Worm (Caenorhabditis elegans) whole organism, late embryonic: Measurements from ENCODE around the gene hpo-36.

Experiments used
- C08G9.2 ChIP-seq: sonication (generic microtip); optimal IDR thresholded peaks from 2 replicates; lab custom pipeline; 2016; ENCODE audit warnings: mild to moderate bottlenecking, missing genetic modification characterization, moderate library complexity, missing compliant biosample characterization
- F13H6.1 ChIP-seq: sonication (generic microtip); optimal IDR thresholded peaks from 2 replicates; lab custom pipeline; 2016; ENCODE audit warnings: missing genetic modification characterization, missing compliant biosample characterization
- K09A11.1 ChIP-seq: sonication (generic microtip); optimal IDR thresholded peaks from 2 replicates; lab custom pipeline; 2017; ENCODE audit warnings: antibody characterized with exemption, mild to moderate bottlenecking, missing genetic modification characterization, missing compliant biosample characterization; ENCODE audit not compliant: insufficient read depth
- T23F11.4 ChIP-seq: fragments of 200-800 bp; sonication (Bioruptor generic); optimal IDR thresholded peaks from 2 replicates; lab custom pipeline; 2018; ENCODE audit warnings: mild to moderate bottlenecking, missing genetic modification characterization, missing compliant biosample characterization
- ahr-1 ChIP-seq: sonication (generic microtip); optimal IDR thresholded peaks from 2 replicates; lab custom pipeline; 2016; ENCODE audit warnings: missing genetic modification characterization, missing compliant biosample characterization
- ama-1 ChIP-seq: fragments of 150-350 bp; optimal IDR thresholded peaks from 2 replicates; lab custom pipeline; 2014
- ceh-14 ChIP-seq: sonication (generic microtip); optimal IDR thresholded peaks from 2 replicates; lab custom pipeline; 2016; ENCODE audit warnings: missing genotype, missing genetic modification characterization, missing compliant biosample characterization
- ceh-18 ChIP-seq: sonication (generic microtip); optimal IDR thresholded peaks from 2 replicates; lab custom pipeline; 2016; ENCODE audit warnings: missing genetic modification characterization, missing compliant biosample characterization
- ceh-22 ChIP-seq: sonication (generic microtip); optimal IDR thresholded peaks from 2 replicates; lab custom pipeline; 2017; ENCODE audit warnings: missing biosample characterization, missing genetic modification characterization
- ceh-31 ChIP-seq: sonication (generic microtip); optimal IDR thresholded peaks from 2 replicates; lab custom pipeline; 2016; ENCODE audit warnings: missing genetic modification characterization, missing compliant biosample characterization
- ceh-34 ChIP-seq: sonication (generic microtip); optimal IDR thresholded peaks from 2 replicates; lab custom pipeline; 2016; ENCODE audit warnings: mild to moderate bottlenecking, missing genetic modification characterization, missing compliant biosample characterization
- ceh-45 ChIP-seq: fragments of 200-800 bp; sonication (Bioruptor generic); IDR thresholded peaks from 2 replicates; pipeline ENCODE4 v1.3.6; 2022; ENCODE audit warnings: missing genetic modification reagents, missing genetic modification characterization, missing compliant biosample characterization
- ceh-48 ChIP-seq: sonication (generic microtip); optimal IDR thresholded peaks from 2 replicates; lab custom pipeline; 2016; ENCODE audit warnings: missing genetic modification characterization, inconsistent platforms, missing compliant biosample characterization
- ceh-9 ChIP-seq: sonication (generic microtip); optimal IDR thresholded peaks from 2 replicates; lab custom pipeline; 2016; ENCODE audit warnings: mild to moderate bottlenecking, missing genetic modification characterization, inconsistent platforms, missing compliant biosample characterization
- che-1 ChIP-seq: sonication (generic microtip); optimal IDR thresholded peaks from 2 replicates; lab custom pipeline; 2016; ENCODE audit warnings: mild to moderate bottlenecking, missing genetic modification characterization, missing compliant biosample characterization
- elt-2 ChIP-seq: sonication (generic microtip); optimal IDR thresholded peaks from 2 replicates; lab custom pipeline; 2016; ENCODE audit warnings: missing genetic modification reagents, missing genetic modification characterization, missing compliant biosample characterization
- elt-4 ChIP-seq: sonication (generic microtip); optimal IDR thresholded peaks from 2 replicates; lab custom pipeline; 2016; ENCODE audit warnings: missing genetic modification characterization, missing compliant biosample characterization
- ets-4 ChIP-seq: sonication (generic microtip); optimal IDR thresholded peaks from 2 replicates; lab custom pipeline; 2016; ENCODE audit warnings: missing genetic modification characterization, missing compliant biosample characterization
- fkh-10 ChIP-seq: fragments of 150-350 bp; optimal IDR thresholded peaks from 2 replicates; lab custom pipeline; 2014; ENCODE audit warnings: missing biosample characterization, missing genetic modification reagents, missing genetic modification characterization
- gmeb-2 ChIP-seq: sonication (generic microtip); optimal IDR thresholded peaks from 2 replicates; lab custom pipeline; 2016; ENCODE audit warnings: missing genetic modification characterization, inconsistent platforms, missing compliant biosample characterization
- hlh-13 ChIP-seq: fragments of 200-800 bp; sonication (Bioruptor generic); optimal IDR thresholded peaks from 2 replicates; lab custom pipeline; 2018; ENCODE audit warnings: mild to moderate bottlenecking, missing genetic modification characterization, missing compliant biosample characterization
- hlh-30 ChIP-seq: sonication (generic microtip); optimal IDR thresholded peaks from 2 replicates; lab custom pipeline; 2017; ENCODE audit warnings: antibody characterized with exemption, missing genetic modification characterization, missing compliant biosample characterization; ENCODE audit not compliant: insufficient read depth
- lim-6 ChIP-seq: sonication (generic microtip); optimal IDR thresholded peaks from 2 replicates; lab custom pipeline; 2016; ENCODE audit warnings: missing genetic modification characterization, missing compliant biosample characterization
- lin-11 ChIP-seq: fragments of 200-800 bp; sonication (Bioruptor generic); optimal IDR thresholded peaks from 2 replicates; lab custom pipeline; 2018; ENCODE audit warnings: mild to moderate bottlenecking, missing genetic modification characterization, missing compliant biosample characterization
- nfya-1 ChIP-seq: sonication (generic microtip); optimal IDR thresholded peaks from 2 replicates; lab custom pipeline; 2017; ENCODE audit warnings: missing genetic modification characterization, mild to moderate bottlenecking, missing compliant biosample characterization, antibody characterized with exemption, moderate library complexity
- nhr-11 ChIP-seq: fragments of 150-350 bp; optimal IDR thresholded peaks from 2 replicates; lab custom pipeline; 2014; ENCODE audit warnings: missing biosample characterization, missing genetic modification characterization
- npax-4 ChIP-seq: sonication (generic microtip); optimal IDR thresholded peaks from 2 replicates; lab custom pipeline; 2016; ENCODE audit warnings: missing genetic modification characterization, missing compliant biosample characterization
- pag-3 ChIP-seq: sonication (generic microtip); optimal IDR thresholded peaks from 2 replicates; lab custom pipeline; 2016; ENCODE audit warnings: missing compliant biosample characterization, missing genetic modification characterization, borderline replicate concordance
- pat-9 ChIP-seq: fragments of 200-800 bp; sonication (Bioruptor generic); optimal IDR thresholded peaks from 2 replicates; lab custom pipeline; 2018; ENCODE audit warnings: mild to moderate bottlenecking, missing genetic modification characterization, moderate library complexity, missing compliant biosample characterization
- pax-1 ChIP-seq: fragments of 150-350 bp; optimal IDR thresholded peaks from 2 replicates; lab custom pipeline; 2014; ENCODE audit warnings: missing biosample characterization, missing genetic modification characterization
- pros-1 ChIP-seq: fragments of 150-350 bp; optimal IDR thresholded peaks from 2 replicates; lab custom pipeline; 2014; ENCODE audit warnings: missing biosample characterization, missing genetic modification reagents, missing genetic modification characterization
- ref-2 ChIP-seq: sonication (generic microtip); optimal IDR thresholded peaks from 2 replicates; lab custom pipeline; 2016; ENCODE audit warnings: missing genetic modification characterization, missing compliant biosample characterization
- tbx-2 ChIP-seq: sonication (generic microtip); optimal IDR thresholded peaks from 2 replicates; lab custom pipeline; 2016; ENCODE audit warnings: missing genetic modification characterization, missing compliant biosample characterization
- ttx-3 ChIP-seq: sonication (generic microtip); optimal IDR thresholded peaks from 2 replicates; lab custom pipeline; 2016; ENCODE audit warnings: missing genetic modification reagents, missing genetic modification characterization, missing compliant biosample characterization
- unc-42 ChIP-seq: sonication (generic microtip); optimal IDR thresholded peaks from 2 replicates; lab custom pipeline; 2016; ENCODE audit warnings: missing genotype, missing genetic modification characterization, missing compliant biosample characterization
- unc-55 ChIP-seq: sonication (generic microtip); optimal IDR thresholded peaks from 2 replicates; lab custom pipeline; 2017; ENCODE audit warnings: missing biosample characterization, missing genetic modification reagents, missing genetic modification characterization
- unc-86 ChIP-seq: sonication (generic microtip); optimal IDR thresholded peaks from 2 replicates; lab custom pipeline; 2016; ENCODE audit warnings: missing genetic modification characterization, missing compliant biosample characterization

hpo-36 gene

ce11 chrV:3704688-3705087, 34.5 kb downstream of the hpo-36 start, which contains the start of gene lin-40:
lin-40 (plus strand) TSS chrV:3704988.
- TF ChIP-seq nfya-1 (tag; lab: Kevin White, UChicago) = no peak
- TF ChIP-seq ahr-1 (tag; lab: Kevin White, UChicago) = no peak
- no peak for TF ChIP-seq ceh-14 (tag; lab: Kevin White, UChicago)
- TF ChIP-seq ceh-45 = no peak
- no peak for TF ChIP-seq che-1 (tag; lab: Kevin White, UChicago)
- TF ChIP-seq K09A11.1 = no peak
- no peak for TF ChIP-seq lin-11 (tag; lab: Kevin White, UChicago)
- TF ChIP-seq elt-4 (tag; lab: Kevin White, UChicago) = no peak
- no peak for TF ChIP-seq pat-9
- TF ChIP-seq tbx-2 (tag; lab: Kevin White, UChicago) = no peak
- TF ChIP-seq nhr-11 (tag; lab: Kevin White, UChicago) = no peak
- TF ChIP-seq ref-2 (tag; lab: Kevin White, UChicago) = no peak

- no peak for TF ChIP-seq K09A11.1
- TF ChIP-seq lim-6 (tag; lab: Kevin White, UChicago) = no peak
- TF ChIP-seq unc-86 (tag; lab: Kevin White, UChicago) = no peak
- peak; percentile 74 for TF ChIP-seq unc-55 (GFP tag; lab: Kevin White, UChicago)
- peak; percentile 30 for TF ChIP-seq pros-1 (tag; lab: Kevin White, UChicago)
- peak; percentile 30 for TF ChIP-seq ceh-14 (tag; lab: Kevin White, UChicago)
- peak; percentile 19 for TF ChIP-seq C08G9.2 (tag; lab: Kevin White, UChicago)
- no peak for TF ChIP-seq tbx-2 (tag; lab: Kevin White, UChicago)
- TF ChIP-seq nfya-1 (tag; lab: Kevin White, UChicago) = peak; percentile 83
- no peak for TF ChIP-seq ceh-22 (tag; lab: Kevin White, UChicago)
- peak; percentile 82 for TF ChIP-seq F13H6.1 (tag; lab: Kevin White, UChicago)
- TF ChIP-seq ceh-34 (tag; lab: Kevin White, UChicago) = peak; percentile 49
- TF ChIP-seq ref-2 (tag; lab: Kevin White, UChicago) = peak; percentile 68
- TF ChIP-seq hlh-30 (tag; lab: Kevin White, UChicago) = peak; percentile 53
- TF ChIP-seq unc-42 (tag; lab: Kevin White, UChicago) = peak; percentile 36
- no peak for TF ChIP-seq pax-1
- TF ChIP-seq ceh-31 (tag; lab: Kevin White, UChicago) = peak; percentile 81
- peak; percentile 24 for TF ChIP-seq ceh-18 (tag; lab: Kevin White, UChicago)
These were observed 35.3 kb downstream of the hpo-36 start for ce11 chrV:3703888-3704287.

DNA sequence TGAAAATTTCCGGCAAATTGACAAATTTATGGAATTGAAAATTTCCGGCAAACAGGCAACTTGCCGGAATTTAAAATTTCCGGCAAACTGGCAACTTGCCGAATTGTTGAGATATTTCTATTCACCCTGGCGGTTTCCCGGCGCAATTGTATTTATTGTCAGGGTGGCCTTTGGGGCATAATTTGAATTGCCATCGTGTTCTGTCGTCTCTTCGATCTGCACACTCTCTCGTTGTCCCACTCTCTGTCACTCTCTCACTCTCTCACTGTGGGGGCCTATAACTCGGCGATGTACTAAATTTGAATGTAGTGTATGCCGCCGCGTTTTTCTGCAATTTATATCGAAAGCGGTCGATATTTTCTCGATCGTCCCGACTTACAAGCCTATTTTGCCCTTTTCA, 36.2 kb downstream of the hpo-36 start:
- TF ChIP-seq pag-3 (tag; lab: Kevin White, UChicago) (no peak), ets-4 (tag; lab: Kevin White, UChicago) (no peak), T23F11.4 (no peak), npax-4 (tag; lab: Kevin White, UChicago) (no peak), ttx-3 (tag; lab: Kevin White, UChicago) (no peak), gmeb-2 (tag; lab: Kevin White, UChicago) (no peak), ceh-48 (tag; lab: Kevin White, UChicago) (no peak), hlh-13 (GFP tag; lab: Kevin White, UChicago) (no peak)
- TF ChIP-seq, all 69 proteins: peak for 0

DNA sequence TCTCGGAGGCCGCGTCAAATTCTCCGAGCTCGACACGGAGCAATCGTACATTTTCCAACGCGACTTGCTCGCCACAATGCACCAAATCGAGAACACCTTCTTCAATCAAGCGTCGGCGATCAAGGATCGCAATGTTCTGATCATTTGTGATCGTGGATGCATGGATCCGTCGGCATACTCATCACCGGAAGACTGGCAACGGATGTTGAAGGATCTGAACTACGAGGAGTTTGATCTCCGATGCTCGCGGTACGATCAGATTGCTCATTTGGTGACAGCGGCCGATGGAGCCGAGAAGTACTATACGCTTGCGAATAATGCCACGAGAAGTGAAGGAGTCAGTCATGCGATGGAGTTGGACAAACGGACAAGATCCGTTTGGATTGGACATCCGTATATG, 40.7 kb downstream of the hpo-36 start:
- no peak for TF ChIP-seq ceh-9
- no peak for TF ChIP-seq fkh-10 (GFP tag; lab: Kevin White, UChicago)

DNA sequence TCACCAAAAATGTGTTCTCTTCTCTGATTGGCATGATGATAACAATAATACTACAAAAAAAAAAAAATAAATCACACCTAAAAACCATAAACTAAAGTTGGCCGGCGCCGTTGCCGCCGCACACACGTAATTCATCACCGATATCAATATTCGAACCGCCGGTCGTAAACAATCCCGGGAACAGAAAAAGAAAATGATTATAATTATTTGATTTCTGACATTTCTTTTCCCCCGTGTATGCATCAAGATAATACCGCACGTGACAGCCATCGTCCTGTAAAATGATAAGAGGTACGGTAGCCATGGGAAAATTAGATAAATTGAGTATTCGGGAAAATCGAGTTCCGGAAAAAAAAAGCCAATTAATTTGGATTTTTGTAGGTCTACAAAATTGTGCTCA, 42.1 kb downstream of the hpo-36 start:
- TF ChIP-seq elt-2 = peak; percentile 74
- TF ChIP-seq tbx-2 (tag; lab: Kevin White, UChicago) = no peak
- TF ChIP-seq ama-1 (lab: Kevin White, UChicago) = no peak
- no peak for TF ChIP-seq ceh-14 (tag; lab: Kevin White, UChicago)
- TF ChIP-seq ceh-18 (tag; lab: Kevin White, UChicago) = no peak
- no peak for TF ChIP-seq ttx-3 (tag; lab: Kevin White, UChicago)
